Worm (Caenorhabditis elegans): ENCODE measurements around the gene C17H11.4.

DNA sequence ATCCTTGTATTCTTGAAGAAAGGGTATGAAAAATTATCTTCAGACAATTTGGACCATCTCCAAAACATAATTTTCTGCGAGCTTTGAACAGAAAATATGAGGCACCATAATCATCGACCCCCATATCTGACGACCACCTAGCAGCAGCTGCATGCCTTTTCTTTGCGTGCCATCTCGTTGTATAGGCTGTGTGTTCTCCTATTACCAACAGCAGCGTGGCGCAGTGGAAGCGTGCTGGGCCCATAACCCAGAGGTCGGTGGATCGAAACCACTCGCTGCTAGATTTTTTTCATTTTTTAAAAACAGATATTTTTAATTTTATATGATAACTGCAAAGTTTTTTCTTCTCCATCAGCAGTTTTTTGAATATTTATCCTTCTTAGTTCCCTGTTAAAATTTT, 25.5 kb downstream of the C17H11.4 start:
- TF ChIP-seq flt-1 (GFP tag; IDR thresholded peaks at IDR 0.05) = peak; percentile 96
- TF ChIP-seq ama-1 (optimal IDR thresholded peaks at IDR 0.05) = no peak
